Worm (Caenorhabditis elegans) whole organism, L1 larva: ENCODE results near the gene gop-3.

Experiments
- C16A3.4 ChIP-seq: fragments of 150-350 bp; optimal IDR thresholded peaks from 2 replicates; lab custom pipeline; 2014; ENCODE audit warnings: missing biosample characterization, missing genetic modification characterization
- C34B4.2 ChIP-seq: sonication (generic microtip); optimal IDR thresholded peaks from 2 replicates; lab custom pipeline; 2017; ENCODE audit warnings: mild to moderate bottlenecking, missing genetic modification characterization, missing compliant biosample characterization
- Y116A8C.19 ChIP-seq: sonication (generic microtip); optimal IDR thresholded peaks from 2 replicates; lab custom pipeline; 2016; ENCODE audit warnings: missing compliant biosample characterization, missing genetic modification characterization, borderline replicate concordance
- aha-1 ChIP-seq: fragments of 150-350 bp; optimal IDR thresholded peaks from 2 replicates; lab custom pipeline; 2014; ENCODE audit warnings: missing biosample characterization, missing genetic modification characterization
- aly-2 ChIP-seq: fragments of 150-350 bp; optimal IDR thresholded peaks from 2 replicates; lab custom pipeline; 2014; ENCODE audit warnings: missing biosample characterization, missing genetic modification characterization
- ama-1 ChIP-seq: fragments of 150-350 bp; optimal IDR thresholded peaks from 2 replicates; lab custom pipeline; 2014
- blmp-1 ChIP-seq: fragments of 150-350 bp; optimal IDR thresholded peaks from 2 replicates; lab custom pipeline; 2014; ENCODE audit warnings: missing biosample characterization, missing genetic modification characterization
- ceh-63 ChIP-seq: fragments of 200-800 bp; sonication (Bioruptor generic); optimal IDR thresholded peaks from 2 replicates; lab custom pipeline; 2018; ENCODE audit warnings: mild to moderate bottlenecking, missing genetic modification characterization, missing compliant biosample characterization
- ceh-8 ChIP-seq: fragments of 200-800 bp; sonication (Bioruptor generic); optimal IDR thresholded peaks from 2 replicates; lab custom pipeline; 2018; ENCODE audit warnings: mild to moderate bottlenecking, missing genetic modification characterization, moderate library complexity, missing compliant biosample characterization
- ceh-82 ChIP-seq, 3 experiments: fragments of 150-350 bp in 1 of 3; sonication (generic microtip) in 2 of 3; optimal IDR thresholded peaks; 2 replicates each; lab custom pipeline; 2014 to 2017; ENCODE audit warnings: missing biosample characterization in 3 of 3, missing genetic modification characterization in 3 of 3
- ceh-88 ChIP-seq: fragments of 200-800 bp; sonication (Bioruptor generic); IDR thresholded peaks from 2 replicates; pipeline ENCODE4 v1.3.6; 2022; ENCODE audit warnings: missing genetic modification characterization, missing compliant biosample characterization
- ceh-90 ChIP-seq: sonication (generic microtip); optimal IDR thresholded peaks from 2 replicates; lab custom pipeline; 2016; ENCODE audit warnings: missing genetic modification characterization, missing compliant biosample characterization
- ces-1 ChIP-seq: fragments of 150-350 bp; optimal IDR thresholded peaks from 2 replicates; lab custom pipeline; 2014; ENCODE audit warnings: missing biosample characterization, missing genetic modification reagents, missing genetic modification characterization
- dpl-1 ChIP-seq, 3 experiments: fragments of 150-350 bp in 2 of 3; sonication (generic microtip) in 1 of 3; optimal IDR thresholded peaks; 2 replicates each; lab custom pipeline; 2014 to 2017; ENCODE audit warnings: missing biosample characterization in 3 of 3, missing genetic modification characterization in 3 of 3, missing genetic modification reagents in 3 of 3
- efl-1 ChIP-seq, 4 experiments: fragments of 150-350 bp; optimal IDR thresholded peaks in 3 of 4; peaks in 1 of 4; 1 replicate in 1 of 4; 2 replicates in 3 of 4; lab custom pipeline; 2014; ENCODE audit warnings: missing biosample characterization in 2 of 4, missing genetic modification characterization in 2 of 4, missing genetic modification reagents in 2 of 4
- egl-13 ChIP-seq: sonication (generic microtip); optimal IDR thresholded peaks from 2 replicates; lab custom pipeline; 2016; ENCODE audit warnings: missing genotype, missing genetic modification reagents, missing genetic modification characterization, missing compliant biosample characterization
- elt-2 ChIP-seq: sonication (generic microtip); optimal IDR thresholded peaks from 2 replicates; lab custom pipeline; 2016; ENCODE audit warnings: missing genetic modification characterization, mild to moderate bottlenecking, inconsistent platforms, missing compliant biosample characterization, missing genetic modification reagents
- ets-5 ChIP-seq: fragments of 200-800 bp; sonication (Bioruptor generic); IDR thresholded peaks from 2 replicates; pipeline ENCODE4 v1.3.6; 2022; ENCODE audit warnings: missing genetic modification characterization, missing compliant biosample characterization
- fkh-10 ChIP-seq: sonication (generic microtip); optimal IDR thresholded peaks from 2 replicates; lab custom pipeline; 2017; ENCODE audit warnings: missing biosample characterization, missing genetic modification reagents, missing genetic modification characterization
- hlh-17 ChIP-seq: fragments of 200-800 bp; sonication (Bioruptor generic); optimal IDR thresholded peaks from 2 replicates; lab custom pipeline; 2018; ENCODE audit warnings: missing genetic modification characterization, mild to moderate bottlenecking, missing compliant biosample characterization, moderate library complexity, borderline replicate concordance
- hlh-4 ChIP-seq: sonication (generic microtip); optimal IDR thresholded peaks from 2 replicates; lab custom pipeline; 2016; ENCODE audit warnings: mild to moderate bottlenecking, missing genetic modification characterization, missing compliant biosample characterization
- irx-1 ChIP-seq: sonication (generic microtip); optimal IDR thresholded peaks from 2 replicates; lab custom pipeline; 2016; ENCODE audit warnings: missing genetic modification characterization, missing compliant biosample characterization
- isw-1 ChIP-seq: fragments of 200-800 bp; sonication (Bioruptor generic); IDR thresholded peaks from 2 replicates; pipeline ENCODE4 v1.3.6; 2022; ENCODE audit warnings: missing genetic modification characterization, missing compliant biosample characterization
- jun-1 ChIP-seq: fragments of 150-350 bp; optimal IDR thresholded peaks from 2 replicates; lab custom pipeline; 2014; ENCODE audit warnings: missing biosample characterization, missing genetic modification reagents, missing genetic modification characterization
- lin-13 ChIP-seq: fragments of 150-350 bp; optimal IDR thresholded peaks from 2 replicates; lab custom pipeline; 2014; ENCODE audit warnings: missing biosample characterization, missing genetic modification reagents, missing genetic modification characterization
- lin-35 ChIP-seq, 2 experiments: fragments of 150-350 bp; optimal IDR thresholded peaks; 2 replicates each; lab custom pipeline; 2014; ENCODE audit warnings: missing biosample characterization in 2 of 2, missing genetic modification characterization in 2 of 2, missing genetic modification reagents in 2 of 2
- lin-39 ChIP-seq: fragments of 150-350 bp; optimal IDR thresholded peaks from 2 replicates; lab custom pipeline; 2014; ENCODE audit warnings: missing biosample characterization, missing genetic modification reagents, missing genetic modification characterization
- lsy-2 ChIP-seq, 2 experiments: fragments of 150-350 bp; optimal IDR thresholded peaks; 2 replicates each; lab custom pipeline; 2014; ENCODE audit warnings: missing biosample characterization in 2 of 2, missing genetic modification characterization in 2 of 2
- mdl-1 ChIP-seq, 2 experiments: fragments of 150-350 bp; optimal IDR thresholded peaks; 2 replicates each; lab custom pipeline; 2014 to 2017; ENCODE audit warnings: missing biosample characterization in 2 of 2, missing genetic modification characterization in 2 of 2, inconsistent platforms in 1 of 2
- nhr-47 ChIP-seq: sonication (generic microtip); optimal IDR thresholded peaks from 2 replicates; lab custom pipeline; 2016; ENCODE audit warnings: mild to moderate bottlenecking, missing genetic modification characterization, moderate library complexity, missing compliant biosample characterization
- nhr-76 ChIP-seq: sonication (generic microtip); optimal IDR thresholded peaks from 2 replicates; lab custom pipeline; 2017; ENCODE audit warnings: missing biosample characterization, missing genetic modification characterization
- nhr-90 ChIP-seq: sonication (generic microtip); optimal IDR thresholded peaks from 2 replicates; lab custom pipeline; 2016; ENCODE audit warnings: mild to moderate bottlenecking, missing genetic modification characterization, missing compliant biosample characterization; ENCODE audit not compliant: poor library complexity
- pqm-1 ChIP-seq: sonication (generic microtip); optimal IDR thresholded peaks from 3 replicates; lab custom pipeline; 2017; ENCODE audit warnings: missing biosample characterization, missing genetic modification characterization
- sptf-1 ChIP-seq: fragments of 150-350 bp; optimal IDR thresholded peaks from 2 replicates; lab custom pipeline; 2014; ENCODE audit warnings: missing biosample characterization, missing genetic modification characterization
- sup-37 ChIP-seq: fragments of 200-800 bp; sonication (Bioruptor generic); optimal IDR thresholded peaks from 2 replicates; lab custom pipeline; 2018; ENCODE audit warnings: mild to moderate bottlenecking, missing genetic modification characterization, missing compliant biosample characterization
- swsn-7 ChIP-seq: sonication (generic microtip); optimal IDR thresholded peaks from 2 replicates; lab custom pipeline; 2016; ENCODE audit warnings: missing genetic modification characterization, missing compliant biosample characterization
- tbx-2 ChIP-seq: sonication (generic microtip); optimal IDR thresholded peaks from 2 replicates; lab custom pipeline; 2016; ENCODE audit warnings: missing genetic modification characterization, missing compliant biosample characterization
- unc-30 ChIP-seq: sonication (generic microtip); optimal IDR thresholded peaks from 2 replicates; lab custom pipeline; 2017; ENCODE audit warnings: missing biosample characterization, missing genetic modification characterization
- vab-15 ChIP-seq: sonication (generic microtip); optimal IDR thresholded peaks from 2 replicates; lab custom pipeline; 2017; ENCODE audit warnings: missing genotype, mild to moderate bottlenecking, missing genetic modification characterization, missing compliant biosample characterization
- xbp-1 ChIP-seq: sonication (generic microtip); optimal IDR thresholded peaks from 2 replicates; lab custom pipeline; 2016; ENCODE audit warnings: missing genetic modification characterization, missing compliant biosample characterization
- zip-4 ChIP-seq: fragments of 200-800 bp; sonication (Bioruptor generic); optimal IDR thresholded peaks from 2 replicates; lab custom pipeline; 2018; ENCODE audit warnings: mild to moderate bottlenecking, missing genetic modification characterization, moderate library complexity, missing compliant biosample characterization

The gop-3 gene

ce11 chrIII:5294867-5295266, 34.4 kb downstream of the gop-3 start (continued):
- TF ChIP-seq aly-2 (tag; lab: Kevin White, UChicago) (no peak), efl-1 (optimal IDR thresholded peaks at IDR 0.05; lab: Kevin White, UChicago) (peak; percentile 45 to 61), efl-1 (GFP tag; optimal IDR thresholded peaks at IDR 0.05 in 1 of 2; lab: Kevin White, UChicago) (peak; percentile 36 to 93), lsy-2 (tag; optimal IDR thresholded peaks at IDR 0.05; lab: Kevin White, UChicago) (peak; percentile 55 to 63), Y116A8C.19 (tag; lab: Kevin White, UChicago) (no peak), pqm-1 (tag; lab: Kevin White, UChicago) (no peak), elt-2 (tag; lab: Kevin White, UChicago) (peak; percentile 40), dpl-1 (GFP tag; optimal IDR thresholded peaks at IDR 0.05; lab: Kevin White, UChicago) (peak; percentile 12 to 43 (median 26)), egl-13 (tag; lab: Kevin White, UChicago) (no peak), ceh-82 (tag; optimal IDR thresholded peaks at IDR 0.05; lab: Kevin White, UChicago) (peak; percentile 25 to 46 (median 34)), mdl-1 (tag; optimal IDR thresholded peaks at IDR 0.05; lab: Kevin White, UChicago) (peak in 1 of 2 experiments; percentile 37), ama-1 (lab: Kevin White, UChicago) (no peak), xbp-1 (tag; lab: Kevin White, UChicago) (peak; percentile 57), sptf-1 (no peak), ceh-90 (no peak), ces-1 (GFP tag; lab: Kevin White, UChicago) (no peak), jun-1 (tag; lab: Kevin White, UChicago) (no peak), nhr-76 (tag; lab: Kevin White, UChicago) (peak; percentile 12), sup-37 (GFP tag; lab: Kevin White, UChicago) (no peak), aha-1 (tag; lab: Kevin White, UChicago) (no peak), isw-1 (GFP tag; lab: Robert Waterston, UW) (no peak; the same call in 1 of the 2 replicates), vab-15 (tag; lab: Kevin White, UChicago) (peak; percentile 27), nhr-90 (tag; lab: Kevin White, UChicago) (peak; percentile 62), ceh-88 (GFP tag; lab: Robert Waterston, UW) (0 out of 2 replicates have a peak, but pooled peaks have one; percentile 8), blmp-1 (tag; lab: Kevin White, UChicago) (peak; percentile 7), hlh-17 (GFP tag; lab: Kevin White, UChicago) (no peak), unc-30 (tag; lab: Kevin White, UChicago) (no peak), C34B4.2 (tag; lab: Kevin White, UChicago) (no peak), swsn-7 (tag; lab: Kevin White, UChicago) (peak; percentile 65), ceh-8 (GFP tag; lab: Kevin White, UChicago) (peak; percentile 31), lin-13 (GFP tag; lab: Kevin White, UChicago) (no peak), nhr-47 (tag; lab: Kevin White, UChicago) (peak; percentile 74), fkh-10 (GFP tag; lab: Kevin White, UChicago) (no peak), hlh-4 (tag; lab: Kevin White, UChicago) (no peak), tbx-2 (tag; lab: Kevin White, UChicago) (peak; percentile 57), lin-35 (GFP tag; optimal IDR thresholded peaks at IDR 0.05; lab: Kevin White, UChicago) (peak; percentile 43 to 61), irx-1 (peak; percentile 33), ets-5 (GFP tag; lab: Robert Waterston, UW) (no peak), C16A3.4 (tag; lab: Kevin White, UChicago) (peak; percentile 40), lin-39 (peak; percentile 43), ceh-63 (GFP tag; lab: Kevin White, UChicago) (peak; percentile 39)

DNA sequence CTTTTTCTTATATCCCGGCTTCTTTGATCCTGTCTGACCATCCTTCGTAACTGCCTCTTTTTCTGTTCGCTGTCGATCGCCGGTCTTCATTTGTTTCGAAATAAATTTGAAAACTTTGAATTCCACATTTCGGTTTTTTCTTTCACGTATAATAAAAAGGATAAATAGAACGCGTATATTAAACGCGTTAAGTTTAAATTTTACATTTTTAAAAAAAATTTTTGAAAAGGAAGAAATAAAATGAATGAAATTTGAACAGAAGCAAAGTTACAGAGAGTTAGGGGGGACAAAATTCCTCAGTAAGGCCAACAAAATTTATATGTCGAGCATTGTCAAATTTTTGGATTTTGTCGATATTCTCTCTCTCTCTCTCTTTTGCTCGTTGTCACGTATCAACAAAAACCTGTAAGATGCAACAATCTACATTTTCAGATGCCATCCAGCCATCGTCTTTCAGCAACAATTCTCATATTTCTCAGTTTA, 41.3 kb downstream of the gop-3 start, which contains the start of the genes T15B12.2 and F52C9.5:
TSS of gene T15B12.2 (minus strand) at position 101 of the 483 bp plus-strand sequence.
TSS of gene F52C9.5 (plus strand) at position 433 of the 483 bp plus-strand sequence.
- TF ChIP-seq C34B4.2 (tag; lab: Kevin White, UChicago) (no peak), mdl-1 (tag; optimal IDR thresholded peaks at IDR 0.05; lab: Kevin White, UChicago) (no peak), zip-4 (no peak), blmp-1 (tag; lab: Kevin White, UChicago) (no peak), nhr-47 (tag; lab: Kevin White, UChicago) (no peak)
